Fruit fly (Drosophila melanogaster) whole organism, embryonic: ENCODE data around the gene Tom40.

Source experiments
- BEAF-32 ChIP-seq: fragments of 200-800 bp; sonication (Bioruptor generic); optimal IDR thresholded peaks from 3 replicates; lab custom pipeline; 2017; ENCODE audit warnings: missing biosample characterization, missing genetic modification characterization, mild to moderate bottlenecking, moderate library complexity, missing genetic modification reagents
- C15 ChIP-seq: fragments of 200-800 bp; sonication (Bioruptor generic); IDR thresholded peaks from 3 replicates; pipeline ENCODE4 v1.3.6; 2022; ENCODE audit warnings: missing biosample characterization, missing genetic modification characterization
- CG11398 ChIP-seq: fragments of 200-800 bp; sonication (Bioruptor generic); optimal IDR thresholded peaks from 2 replicates; lab custom pipeline; 2016; ENCODE audit warnings: missing biosample characterization, missing genetic modification characterization
- CG1233 ChIP-seq: fragments of 200-800 bp; sonication (Bioruptor generic); optimal IDR thresholded peaks from 4 replicates; lab custom pipeline; 2018; ENCODE audit warnings: missing biosample characterization, mild to moderate bottlenecking, missing genetic modification characterization
- CG12744 ChIP-seq: fragments of 200-800 bp; sonication (Bioruptor generic); optimal IDR thresholded peaks from 2 replicates; lab custom pipeline; 2016; ENCODE audit warnings: missing biosample characterization, missing genetic modification characterization
- CG15479 ChIP-seq: fragments of 200-800 bp; sonication (Bioruptor generic); optimal IDR thresholded peaks from 3 replicates; lab custom pipeline; 2019; ENCODE audit warnings: missing biosample characterization, mild to moderate bottlenecking, missing genetic modification characterization, moderate library complexity
- CG1647 ChIP-seq: fragments of 200-800 bp; sonication (Bioruptor generic); optimal IDR thresholded peaks from 3 replicates; lab custom pipeline; 2016; ENCODE audit warnings: missing biosample characterization, missing genetic modification characterization
- CG17568 ChIP-seq: fragments of 200-800 bp; sonication (Bioruptor generic); optimal IDR thresholded peaks from 2 replicates; lab custom pipeline; 2018; ENCODE audit warnings: missing biosample characterization, mild to moderate bottlenecking, missing genetic modification characterization, moderate library complexity
- CG2116 ChIP-seq: fragments of 200-800 bp; sonication (Bioruptor generic); optimal IDR thresholded peaks from 3 replicates; lab custom pipeline; 2018; ENCODE audit warnings: missing biosample characterization, mild to moderate bottlenecking, missing genetic modification characterization
- CG3407 ChIP-seq: fragments of 200-800 bp; sonication (Bioruptor generic); optimal IDR thresholded peaks from 2 replicates; lab custom pipeline; 2018; ENCODE audit warnings: missing biosample characterization, mild to moderate bottlenecking, missing genetic modification characterization
- CG4282 ChIP-seq: fragments of 200-800 bp; sonication (Bioruptor generic); optimal IDR thresholded peaks from 2 replicates; lab custom pipeline; 2016; ENCODE audit warnings: missing biosample characterization, missing genetic modification characterization
- CG6272 ChIP-seq: fragments of 200-800 bp; sonication (Bioruptor generic); IDR thresholded peaks from 2 replicates; pipeline ENCODE4 v1.3.6; 2022; ENCODE audit warnings: missing biosample characterization, missing genetic modification characterization
- CG7987 ChIP-seq: fragments of 200-800 bp; sonication (Bioruptor generic); optimal IDR thresholded peaks from 2 replicates; lab custom pipeline; 2018; ENCODE audit warnings: missing biosample characterization, mild to moderate bottlenecking, missing genetic modification characterization, moderate library complexity
- CG8359 ChIP-seq: fragments of 200-800 bp; sonication (Bioruptor generic); optimal IDR thresholded peaks from 2 replicates; lab custom pipeline; 2017; ENCODE audit warnings: missing biosample characterization, mild to moderate bottlenecking, missing genetic modification characterization, borderline replicate concordance
- CkIIα-i1 ChIP-seq: fragments of 200-800 bp; sonication (Bioruptor generic); IDR thresholded peaks from 2 replicates; pipeline ENCODE4 v1.3.6; 2022; ENCODE audit warnings: missing biosample characterization, missing genetic modification characterization
- Dip3 ChIP-seq: fragments of 200-800 bp; sonication (Bioruptor generic); optimal IDR thresholded peaks from 3 replicates; lab custom pipeline; 2016; ENCODE audit warnings: missing biosample characterization, missing genetic modification characterization
- Dref ChIP-seq: fragments of 200-800 bp; sonication (Bioruptor generic); IDR thresholded peaks from 2 replicates; pipeline ENCODE4 v1.3.6; 2022; ENCODE audit warnings: missing biosample characterization, missing genetic modification characterization
- HHEX ChIP-seq: fragments of 200-800 bp; sonication (Bioruptor generic); optimal IDR thresholded peaks from 3 replicates; lab custom pipeline; 2017; ENCODE audit warnings: missing biosample characterization, mild to moderate bottlenecking, missing genetic modification characterization, missing genetic modification reagents
- HLH54F ChIP-seq: fragments of 200-800 bp; sonication (Bioruptor generic); optimal IDR thresholded peaks from 3 replicates; lab custom pipeline; 2016; ENCODE audit warnings: missing biosample characterization, missing genetic modification characterization
- Hey ChIP-seq: fragments of 200-800 bp; sonication (Bioruptor generic); optimal IDR thresholded peaks from 3 replicates; lab custom pipeline; 2018; ENCODE audit warnings: missing biosample characterization, mild to moderate bottlenecking, missing genetic modification characterization
- HmgD ChIP-seq: fragments of 200-800 bp; sonication (Bioruptor generic); optimal IDR thresholded peaks from 3 replicates; lab custom pipeline; 2016; ENCODE audit warnings: missing biosample characterization, missing genetic modification characterization
- Mrtf ChIP-seq: fragments of 200-800 bp; sonication (Bioruptor generic); IDR thresholded peaks from 3 replicates; pipeline ENCODE4 v1.3.6; 2022; ENCODE audit warnings: missing biosample characterization, missing genetic modification characterization
- Nf-YC ChIP-seq: fragments of 200-800 bp; optimal IDR thresholded peaks from 3 replicates; lab custom pipeline; 2019; ENCODE audit warnings: missing biosample characterization, mild to moderate bottlenecking, missing genetic modification characterization, moderate library complexity
- Oaz ChIP-seq: fragments of 200-800 bp; sonication (Bioruptor generic); IDR thresholded peaks from 2 replicates; pipeline ENCODE4 v1.3.6; 2022; ENCODE audit warnings: missing biosample characterization, missing genetic modification characterization
- Poxn ChIP-seq: fragments of 200-800 bp; sonication (Bioruptor generic); IDR thresholded peaks from 2 replicates; pipeline ENCODE4 v1.3.6; 2022; ENCODE audit warnings: missing biosample characterization, missing genetic modification characterization
- Sox100B ChIP-seq: fragments of 200-800 bp; sonication (Bioruptor generic); optimal IDR thresholded peaks from 3 replicates; lab custom pipeline; 2018; ENCODE audit warnings: missing biosample characterization, mild to moderate bottlenecking, missing genetic modification characterization
- Spps ChIP-seq: fragments of 200-800 bp; sonication (Bioruptor generic); optimal IDR thresholded peaks from 2 replicates; lab custom pipeline; 2018; ENCODE audit warnings: missing biosample characterization, mild to moderate bottlenecking, missing genetic modification characterization
- Tbp ChIP-seq: fragments of >200 bp; optimal IDR thresholded peaks from 2 replicates; lab custom pipeline; 2018; ENCODE audit warnings: missing biosample characterization, missing genetic modification characterization
- al ChIP-seq: fragments of 200-800 bp; sonication (Bioruptor generic); IDR thresholded peaks from 2 replicates; pipeline ENCODE4 v1.3.6; 2022; ENCODE audit warnings: missing biosample characterization, missing genetic modification characterization
- bcd ChIP-seq: fragments of 200-800 bp; sonication (Bioruptor generic); optimal IDR thresholded peaks from 2 replicates; lab custom pipeline; 2017; ENCODE audit warnings: missing biosample characterization, mild to moderate bottlenecking, missing genetic modification characterization
- btn ChIP-seq: fragments of 200-800 bp; sonication (Bioruptor generic); optimal IDR thresholded peaks from 2 replicates; lab custom pipeline; 2016; ENCODE audit warnings: missing biosample characterization, missing genetic modification characterization
- cad ChIP-seq: fragments of >200 bp; optimal IDR thresholded peaks from 2 replicates; lab custom pipeline; 2017; ENCODE audit warnings: missing biosample characterization, missing genetic modification characterization
- chif ChIP-seq, 2 experiments: fragments of 200-800 bp; sonication (Bioruptor generic); optimal IDR thresholded peaks; 3 replicates each; lab custom pipeline; 2016; ENCODE audit warnings: missing biosample characterization in 2 of 2, missing genetic modification characterization in 2 of 2
- croc ChIP-seq: fragments of 200-800 bp; sonication (Bioruptor generic); conservative IDR thresholded peaks from 3 replicates; pipeline ENCODE4 v1.3.6; 2022; ENCODE audit warnings: missing biosample characterization, missing genetic modification characterization
- gce ChIP-seq: fragments of 200-800 bp; sonication (Bioruptor generic); IDR thresholded peaks from 3 replicates; pipeline ENCODE4 v1.3.6; 2022; ENCODE audit warnings: missing biosample characterization, missing genetic modification characterization
- gfzf ChIP-seq: fragments of 200-800 bp; sonication (Bioruptor generic); optimal IDR thresholded peaks from 2 replicates; lab custom pipeline; 2016; ENCODE audit warnings: missing biosample characterization, mild to moderate bottlenecking, missing genetic modification characterization, moderate library complexity
- gro ChIP-seq: fragments of 200-800 bp; sonication (Bioruptor generic); optimal IDR thresholded peaks from 2 replicates; lab custom pipeline; 2016; ENCODE audit warnings: missing biosample characterization, missing genetic modification characterization
- her ChIP-seq: fragments of 200-800 bp; sonication (Bioruptor generic); optimal IDR thresholded peaks from 2 replicates; lab custom pipeline; 2016; ENCODE audit warnings: missing biosample characterization, missing genetic modification characterization
- klu ChIP-seq: fragments of 200-800 bp; sonication (Bioruptor generic); IDR thresholded peaks from 2 replicates; pipeline ENCODE4 v1.3.6; 2022; ENCODE audit warnings: missing biosample characterization, missing genetic modification characterization
- lmd ChIP-seq: fragments of 200-800 bp; sonication (Bioruptor generic); IDR thresholded peaks from 2 replicates; pipeline ENCODE4 v1.3.6; 2022; ENCODE audit warnings: missing biosample characterization, missing genetic modification characterization
- phol ChIP-seq: fragments of 200-800 bp; sonication (Bioruptor generic); optimal IDR thresholded peaks from 3 replicates; lab custom pipeline; 2018; ENCODE audit warnings: missing biosample characterization, mild to moderate bottlenecking, missing genetic modification characterization, moderate library complexity
- prd ChIP-seq, 3 experiments: fragments of >200 bp in 2 of 3; fragments of 200-800 bp in 1 of 3; sonication (Bioruptor generic) in 1 of 3; optimal IDR thresholded peaks in 2 of 3; IDR thresholded peaks in 1 of 3; 2 replicates in 2 of 3; 3 replicates in 1 of 3; pipeline versions ENCODE4 v1.3.6 to Lab custom; 2017 to 2022; ENCODE audit warnings: missing biosample characterization in 1 of 3, missing genetic modification characterization in 1 of 3
- pzg ChIP-seq: fragments of 200-800 bp; sonication (Bioruptor generic); optimal IDR thresholded peaks from 3 replicates; lab custom pipeline; 2018; ENCODE audit warnings: missing biosample characterization, mild to moderate bottlenecking, missing genetic modification characterization, moderate library complexity
- sc ChIP-seq, 3 experiments: fragments of >200 bp in 2 of 3; fragments of 200-800 bp in 1 of 3; sonication (Bioruptor generic) in 1 of 3; optimal IDR thresholded peaks; 2 replicates in 2 of 3; 3 replicates in 1 of 3; lab custom pipeline; 2017; ENCODE audit warnings: mild to moderate bottlenecking in 1 of 3, missing biosample characterization in 1 of 3, missing genetic modification characterization in 1 of 3, missing genetic modification reagents in 1 of 3
- schlank ChIP-seq: fragments of 200-800 bp; sonication (Bioruptor generic); optimal IDR thresholded peaks from 2 replicates; lab custom pipeline; 2018; ENCODE audit warnings: missing biosample characterization, mild to moderate bottlenecking, missing genetic modification characterization
- tna ChIP-seq: fragments of 200-800 bp; sonication (Bioruptor generic); IDR thresholded peaks from 2 replicates; pipeline ENCODE4 v1.3.6; 2022; ENCODE audit warnings: missing biosample characterization, missing genetic modification characterization; ENCODE audit not compliant: partially characterized antibody
- tup ChIP-seq: fragments of 200-800 bp; sonication (Bioruptor generic); optimal IDR thresholded peaks from 2 replicates; lab custom pipeline; 2016; ENCODE audit warnings: missing biosample characterization, mild to moderate bottlenecking, missing genetic modification characterization, moderate library complexity
- yki ChIP-seq: fragments of >200 bp; optimal IDR thresholded peaks from 3 replicates; lab custom pipeline; 2018

Gene Tom40

DNA sequence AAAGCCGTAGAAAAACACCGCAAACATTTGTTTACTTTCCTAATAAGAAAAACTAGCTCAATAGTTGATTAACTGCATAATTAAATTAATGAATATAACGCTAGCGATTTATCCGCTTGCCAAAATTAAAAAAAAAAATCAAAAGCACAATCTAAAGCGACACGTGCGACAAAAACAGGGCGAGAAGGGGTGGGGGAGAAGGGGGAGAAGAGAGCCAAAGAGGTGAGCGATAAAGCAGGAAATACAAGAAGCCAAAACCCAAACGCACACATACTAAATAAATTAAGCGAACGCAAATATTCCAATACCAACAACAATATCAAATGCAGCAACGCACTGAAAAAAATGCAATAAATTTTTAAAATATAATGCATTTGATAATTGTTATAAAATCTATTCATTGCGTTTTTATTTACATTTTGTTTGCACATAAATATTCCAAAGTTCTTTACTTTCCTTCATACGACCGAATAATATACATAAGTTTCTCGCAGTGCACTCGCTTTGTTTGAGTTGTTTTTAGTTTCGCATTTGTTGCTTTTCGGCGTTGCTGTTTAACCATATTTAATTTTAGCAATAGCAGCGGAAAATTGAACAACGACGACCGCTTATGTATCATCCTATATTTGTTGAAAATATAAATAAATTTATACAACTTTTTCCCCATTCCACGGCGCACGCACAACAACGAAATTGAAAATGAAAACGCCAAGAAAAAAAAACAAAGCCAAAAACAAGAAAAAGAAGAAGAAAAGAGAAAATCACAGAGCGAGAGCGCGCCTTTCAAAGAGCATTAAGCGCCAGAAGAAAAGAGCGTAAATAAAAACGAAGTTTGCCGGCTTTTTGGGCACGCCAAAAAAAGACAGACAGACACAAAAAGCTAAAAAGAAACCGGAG, 38.4 kb upstream of the Tom40 start (continued):
- TF ChIP-seq tna (GFP tag; lab: Robert Waterston, UW) (no peak), btn (GFP tag; lab: Kevin White, UChicago) (peak; percentile 78), schlank (peak; percentile 87), CkIIα-i1 (peak; percentile 81), CG2116 (GFP tag; lab: Kevin White, UChicago) (peak; percentile 67), Oaz (GFP tag; lab: Robert Waterston, UW) (peak; percentile 96), croc (GFP tag; lab: Robert Waterston, UW) (peak; percentile 91), CG7987 (GFP tag; lab: Kevin White, UChicago) (peak; percentile 78), lmd (GFP tag; lab: Robert Waterston, UW) (peak; percentile 96), Nf-YC (tag; lab: Kevin White, UChicago) (peak; percentile 85), HLH54F (GFP tag; lab: Kevin White, UChicago) (peak; percentile 89), CG12744 (GFP tag; lab: Kevin White, UChicago) (peak; percentile 89), CG1233 (peak; percentile 94), cad (GFP tag; lab: Kevin White, UChicago) (no peak), Poxn (GFP tag; lab: Robert Waterston, UW) (peak; percentile 78), Sox100B (GFP tag; lab: Kevin White, UChicago) (peak; percentile 97), klu (GFP tag; lab: Robert Waterston, UW) (peak; percentile 92), pzg (peak; percentile 6), prd (optimal IDR thresholded peaks at IDR 0.05; lab: Kevin White, UChicago) (no peak), prd (GFP tag; IDR thresholded peaks at IDR 0.05; lab: Robert Waterston, UW) (peak; percentile 96), C15 (GFP tag; lab: Robert Waterston, UW) (peak; percentile 88), phol (tag; lab: Kevin White, UChicago) (peak; percentile 96), CG17568 (peak; percentile 89), CG11398 (peak; percentile 74), Spps (tag; lab: Kevin White, UChicago) (peak; percentile 85), sc (optimal IDR thresholded peaks at IDR 0.05; lab: Kevin White, UChicago) (no peak), sc (GFP tag; optimal IDR thresholded peaks at IDR 0.05; lab: Kevin White, UChicago) (peak; percentile 89), bcd (peak; percentile 96), al (GFP tag; lab: Robert Waterston, UW) (peak; percentile 92), CG3407 (GFP tag; lab: Kevin White, UChicago) (peak; percentile 89), her (peak; percentile 73), CG1647 (peak; percentile 90), HmgD (GFP tag; lab: Kevin White, UChicago) (peak; percentile 20), tup (peak; percentile 71), CG6272 (GFP tag; lab: Robert Waterston, UW) (peak; percentile 91), CG4282 (GFP tag; lab: Kevin White, UChicago) (peak; percentile 42), Mrtf (peak; percentile 93), Dref (GFP tag; lab: Robert Waterston, UW) (no peak), gfzf (GFP tag; lab: Kevin White, UChicago) (no peak), Dip3 (GFP tag; lab: Kevin White, UChicago) (peak; percentile 92), gce (GFP tag; lab: Robert Waterston, UW) (peak; percentile 85; the same call in 2 of the 3 replicates), chif (GFP tag; optimal IDR thresholded peaks at IDR 0.05; lab: Kevin White, UChicago) (peak; percentile 85 to 88), HHEX (GFP tag; lab: Kevin White, UChicago) (peak; percentile 95), Tbp (no peak), gro (peak; percentile 91), CG8359 (peak; percentile 86), CG15479 (GFP tag; lab: Kevin White, UChicago) (no peak), BEAF-32 (GFP tag; lab: Kevin White, UChicago) (no peak), Hey (peak; percentile 97), yki (lab: Kevin White, UChicago) (no peak)
